Fruit fly (Drosophila melanogaster) whole organism, embryonic: ENCODE results near the gene RpS9.
A peak's percentile ranks its signal among the peaks of the same experiment; 100 is the strongest.

ENCODE experiments used
- Awh ChIP-seq: fragments of 200-800 bp; sonication (Bioruptor generic); IDR thresholded peaks from 2 replicates; pipeline ENCODE4, ENCODE4 v1.3.6; 2022; ENCODE audit warnings: missing biosample characterization, missing genetic modification characterization
- BtbVII ChIP-seq: fragments of 200-800 bp; sonication (Bioruptor generic); optimal IDR thresholded peaks from 3 replicates; lab custom pipeline; 2017; ENCODE audit warnings: missing biosample characterization, mild to moderate bottlenecking, missing genetic modification characterization
- CG10147 ChIP-seq: fragments of 200-800 bp; sonication (Bioruptor generic); optimal IDR thresholded peaks from 2 replicates; lab custom pipeline; 2019; ENCODE audit warnings: missing biosample characterization, mild to moderate bottlenecking, missing genetic modification characterization, moderate library complexity
- CG1024 ChIP-seq: fragments of 200-800 bp; sonication (Bioruptor generic); IDR thresholded peaks from 2 replicates; pipeline ENCODE4 v1.3.6; 2022; ENCODE audit warnings: missing biosample characterization, missing genetic modification characterization
- CG10321 ChIP-seq: fragments of 200-800 bp; sonication (Bioruptor generic); IDR thresholded peaks from 2 replicates; pipeline ENCODE4 v1.3.6; 2022; ENCODE audit warnings: missing biosample characterization, missing genetic modification characterization
- CG10543 ChIP-seq: fragments of 200-800 bp; sonication (Bioruptor generic); optimal IDR thresholded peaks from 3 replicates; lab custom pipeline; 2017; ENCODE audit warnings: missing biosample characterization, mild to moderate bottlenecking, missing genetic modification characterization, moderate library complexity
- CG12104 ChIP-seq: fragments of 200-800 bp; sonication (Bioruptor generic); optimal IDR thresholded peaks from 3 replicates; lab custom pipeline; 2016; ENCODE audit warnings: missing biosample characterization, missing genetic modification characterization
- CG12391 ChIP-seq: fragments of 200-800 bp; sonication (Bioruptor generic); optimal IDR thresholded peaks from 3 replicates; lab custom pipeline; 2018; ENCODE audit warnings: missing biosample characterization, mild to moderate bottlenecking, missing genetic modification characterization, moderate library complexity
- CG12942 ChIP-seq: fragments of 200-800 bp; sonication (Bioruptor generic); optimal IDR thresholded peaks from 3 replicates; lab custom pipeline; 2016; ENCODE audit warnings: missing biosample characterization, missing genetic modification characterization
- CG13894 ChIP-seq: fragments of 200-800 bp; sonication (Bioruptor generic); optimal IDR thresholded peaks from 3 replicates; lab custom pipeline; 2018; ENCODE audit warnings: missing biosample characterization, mild to moderate bottlenecking, missing genetic modification characterization, moderate library complexity
- CG15479 ChIP-seq: fragments of 200-800 bp; sonication (Bioruptor generic); optimal IDR thresholded peaks from 3 replicates; lab custom pipeline; 2019; ENCODE audit warnings: missing biosample characterization, mild to moderate bottlenecking, missing genetic modification characterization, moderate library complexity
- CG17612 ChIP-seq: fragments of 200-800 bp; sonication (Bioruptor generic); IDR thresholded peaks from 2 replicates; pipeline ENCODE4 v1.3.6; 2022; ENCODE audit warnings: missing biosample characterization, missing genetic modification characterization
- CG17829 ChIP-seq: fragments of 200-800 bp; optimal IDR thresholded peaks from 2 replicates; lab custom pipeline; 2019; ENCODE audit warnings: missing biosample characterization, mild to moderate bottlenecking, missing genetic modification characterization, moderate library complexity
- CG18476 ChIP-seq: fragments of 200-800 bp; sonication (Bioruptor generic); optimal IDR thresholded peaks from 2 replicates; lab custom pipeline; 2016; ENCODE audit warnings: missing biosample characterization, mild to moderate bottlenecking, missing genetic modification characterization
- CG2889 ChIP-seq: fragments of 200-800 bp; sonication (Bioruptor generic); IDR thresholded peaks from 3 replicates; pipeline ENCODE4 v1.3.6; 2022; ENCODE audit warnings: missing biosample characterization, missing genetic modification characterization
- CG32532 ChIP-seq: fragments of 200-800 bp; sonication (Bioruptor generic); IDR thresholded peaks from 2 replicates; pipeline ENCODE4 v1.3.6; 2022; ENCODE audit warnings: missing biosample characterization, missing genetic modification characterization
- CG32767 ChIP-seq: fragments of 200-800 bp; sonication (Bioruptor generic); IDR thresholded peaks from 2 replicates; pipeline ENCODE4 v1.3.6; 2022; ENCODE audit warnings: missing biosample characterization, missing genetic modification characterization
- CTCF ChIP-seq: fragments of 200-800 bp; sonication (Bioruptor generic); optimal IDR thresholded peaks from 2 replicates; lab custom pipeline; 2017; ENCODE audit warnings: missing biosample characterization, mild to moderate bottlenecking, missing genetic modification characterization, moderate library complexity
- CrebB ChIP-seq: fragments of 200-800 bp; sonication (Bioruptor generic); optimal IDR thresholded peaks from 3 replicates; lab custom pipeline; 2018; ENCODE audit warnings: missing biosample characterization, mild to moderate bottlenecking, missing genetic modification characterization
- Dek ChIP-seq: fragments of 200-800 bp; sonication (Bioruptor generic); optimal IDR thresholded peaks from 3 replicates; lab custom pipeline; 2019; ENCODE audit warnings: missing biosample characterization, mild to moderate bottlenecking, missing genetic modification characterization, moderate library complexity
- Dfd ChIP-seq, 2 experiments: fragments of >200 bp; optimal IDR thresholded peaks; 2 replicates each; lab custom pipeline; 2017; ENCODE audit warnings: missing biosample characterization in 2 of 2, missing genetic modification characterization in 2 of 2
- Dip3 ChIP-seq: fragments of 200-800 bp; sonication (Bioruptor generic); optimal IDR thresholded peaks from 3 replicates; lab custom pipeline; 2016; ENCODE audit warnings: missing biosample characterization, missing genetic modification characterization
- H15 ChIP-seq: fragments of 200-800 bp; sonication (Bioruptor generic); IDR thresholded peaks from 3 replicates; pipeline ENCODE4 v1.3.6; 2022; ENCODE audit warnings: missing biosample characterization, missing genetic modification characterization
- H2.0 ChIP-seq: fragments of 200-800 bp; sonication (Bioruptor generic); IDR thresholded peaks from 2 replicates; pipeline ENCODE4 v1.3.6; 2022; ENCODE audit warnings: missing biosample characterization, missing genetic modification characterization
- Lim3 ChIP-seq: fragments of 200-800 bp; sonication (Bioruptor generic); IDR thresholded peaks from 2 replicates; pipeline ENCODE4 v1.3.6; 2022; ENCODE audit warnings: missing biosample characterization, missing genetic modification characterization
- MBD-R2 ChIP-seq: fragments of 200-800 bp; sonication (Bioruptor generic); IDR thresholded peaks from 2 replicates; pipeline ENCODE4 v1.3.6; 2022; ENCODE audit warnings: missing biosample characterization, missing genetic modification characterization
- Mad ChIP-seq: fragments of 200-800 bp; sonication (Bioruptor generic); optimal IDR thresholded peaks from 2 replicates; lab custom pipeline; 2016; ENCODE audit warnings: missing biosample characterization, missing genetic modification characterization
- Med ChIP-seq: fragments of 200-800 bp; sonication (Bioruptor generic); peaks from one replicate; lab custom pipeline; 2016; ENCODE audit warnings: missing biosample characterization, missing genetic modification characterization, mild to moderate bottlenecking, inconsistent platforms, moderate library complexity
- Mes4 ChIP-seq: fragments of 200-800 bp; sonication (Bioruptor generic); optimal IDR thresholded peaks from 2 replicates; lab custom pipeline; 2016; ENCODE audit warnings: missing biosample characterization, missing genetic modification characterization
- Myb ChIP-seq: fragments of 200-800 bp; sonication (Bioruptor generic); optimal IDR thresholded peaks from 2 replicates; lab custom pipeline; 2016; ENCODE audit warnings: missing biosample characterization, missing genetic modification characterization
- NK7.1 ChIP-seq: fragments of 200-800 bp; sonication (Bioruptor generic); optimal IDR thresholded peaks from 3 replicates; lab custom pipeline; 2016; ENCODE audit warnings: missing biosample characterization, missing genetic modification characterization
- Neu2 ChIP-seq: fragments of 200-800 bp; sonication (Bioruptor generic); optimal IDR thresholded peaks from 3 replicates; lab custom pipeline; 2016; ENCODE audit warnings: missing biosample characterization, missing genetic modification characterization, borderline replicate concordance
- Xrp1 ChIP-seq: fragments of 200-800 bp; sonication (Bioruptor generic); IDR thresholded peaks from 2 replicates; pipeline ENCODE4 v1.3.6; 2022; ENCODE audit warnings: missing biosample characterization, missing genetic modification characterization
- cato ChIP-seq: fragments of 200-800 bp; sonication (Bioruptor generic); optimal IDR thresholded peaks from 2 replicates; lab custom pipeline; 2016; ENCODE audit warnings: missing biosample characterization, missing genetic modification characterization, borderline replicate concordance
- chinmo ChIP-seq: fragments of 200-800 bp; sonication (Bioruptor generic); IDR thresholded peaks from 4 replicates; pipeline ENCODE4 v1.3.6; 2022; ENCODE audit warnings: missing biosample characterization, missing genetic modification characterization; ENCODE audit not compliant: partially characterized antibody
- disco-r ChIP-seq: fragments of 200-800 bp; sonication (Bioruptor generic); optimal IDR thresholded peaks from 2 replicates; lab custom pipeline; 2016; ENCODE audit warnings: missing biosample characterization, missing genetic modification characterization
- exex ChIP-seq: fragments of 200-800 bp; sonication (Bioruptor generic); optimal IDR thresholded peaks from 4 replicates; lab custom pipeline; 2018; ENCODE audit warnings: missing biosample characterization, mild to moderate bottlenecking, missing genetic modification characterization, moderate library complexity
- gfzf ChIP-seq: fragments of 200-800 bp; sonication (Bioruptor generic); optimal IDR thresholded peaks from 2 replicates; lab custom pipeline; 2016; ENCODE audit warnings: missing biosample characterization, mild to moderate bottlenecking, missing genetic modification characterization, moderate library complexity
- grn ChIP-seq: fragments of 200-800 bp; sonication (Bioruptor generic); optimal IDR thresholded peaks from 3 replicates; lab custom pipeline; 2017; ENCODE audit warnings: missing biosample characterization, missing genetic modification characterization
- her ChIP-seq: fragments of 200-800 bp; sonication (Bioruptor generic); optimal IDR thresholded peaks from 2 replicates; lab custom pipeline; 2016; ENCODE audit warnings: missing biosample characterization, missing genetic modification characterization
- kah ChIP-seq: fragments of 200-800 bp; sonication (Bioruptor generic); optimal IDR thresholded peaks from 2 replicates; lab custom pipeline; 2018; ENCODE audit warnings: missing biosample characterization, mild to moderate bottlenecking, missing genetic modification characterization
- org-1 ChIP-seq: fragments of 200-800 bp; sonication (Bioruptor generic); optimal IDR thresholded peaks from 2 replicates; lab custom pipeline; 2017; ENCODE audit warnings: missing biosample characterization, missing genetic modification characterization
- psq ChIP-seq: fragments of 200-800 bp; sonication (Bioruptor generic); optimal IDR thresholded peaks from 2 replicates; lab custom pipeline; 2017; ENCODE audit warnings: missing biosample characterization, missing genetic modification characterization
- pum ChIP-seq: fragments of 200-800 bp; sonication (Bioruptor generic); optimal IDR thresholded peaks from 2 replicates; lab custom pipeline; 2016; ENCODE audit warnings: missing biosample characterization, missing genetic modification characterization
- sd ChIP-seq: fragments of 200-800 bp; sonication (Bioruptor generic); optimal IDR thresholded peaks from 3 replicates; lab custom pipeline; 2018; ENCODE audit warnings: missing biosample characterization, mild to moderate bottlenecking, missing genetic modification characterization, moderate library complexity
- so ChIP-seq: fragments of 200-800 bp; sonication (Bioruptor generic); IDR thresholded peaks from 3 replicates; pipeline ENCODE4 v1.3.6; 2022; ENCODE audit warnings: missing biosample characterization, missing genetic modification characterization
- sug ChIP-seq: fragments of 200-800 bp; optimal IDR thresholded peaks from 2 replicates; lab custom pipeline; 2019; ENCODE audit warnings: missing biosample characterization, mild to moderate bottlenecking, missing genetic modification characterization, moderate library complexity
- tgo ChIP-seq: fragments of 200-800 bp; sonication (Bioruptor generic); IDR thresholded peaks from 3 replicates; pipeline ENCODE4 v1.3.6; 2022; ENCODE audit warnings: missing biosample characterization, missing genetic modification characterization
- usp ChIP-seq: fragments of >200 bp; optimal IDR thresholded peaks from 2 replicates; lab custom pipeline; 2017; ENCODE audit warnings: missing biosample characterization, missing genetic modification characterization
- vfl ChIP-seq: fragments of 200-800 bp; sonication (Bioruptor generic); optimal IDR thresholded peaks from 2 replicates; lab custom pipeline; 2016; ENCODE audit warnings: missing biosample characterization, missing genetic modification characterization
- yki ChIP-seq: fragments of >200 bp; optimal IDR thresholded peaks from 3 replicates; lab custom pipeline; 2018
- zen ChIP-seq: fragments of 200-800 bp; sonication (Bioruptor generic); optimal IDR thresholded peaks from 3 replicates; lab custom pipeline; 2018; ENCODE audit warnings: missing biosample characterization, mild to moderate bottlenecking, missing genetic modification characterization, moderate library complexity

RpS9 gene

DNA sequence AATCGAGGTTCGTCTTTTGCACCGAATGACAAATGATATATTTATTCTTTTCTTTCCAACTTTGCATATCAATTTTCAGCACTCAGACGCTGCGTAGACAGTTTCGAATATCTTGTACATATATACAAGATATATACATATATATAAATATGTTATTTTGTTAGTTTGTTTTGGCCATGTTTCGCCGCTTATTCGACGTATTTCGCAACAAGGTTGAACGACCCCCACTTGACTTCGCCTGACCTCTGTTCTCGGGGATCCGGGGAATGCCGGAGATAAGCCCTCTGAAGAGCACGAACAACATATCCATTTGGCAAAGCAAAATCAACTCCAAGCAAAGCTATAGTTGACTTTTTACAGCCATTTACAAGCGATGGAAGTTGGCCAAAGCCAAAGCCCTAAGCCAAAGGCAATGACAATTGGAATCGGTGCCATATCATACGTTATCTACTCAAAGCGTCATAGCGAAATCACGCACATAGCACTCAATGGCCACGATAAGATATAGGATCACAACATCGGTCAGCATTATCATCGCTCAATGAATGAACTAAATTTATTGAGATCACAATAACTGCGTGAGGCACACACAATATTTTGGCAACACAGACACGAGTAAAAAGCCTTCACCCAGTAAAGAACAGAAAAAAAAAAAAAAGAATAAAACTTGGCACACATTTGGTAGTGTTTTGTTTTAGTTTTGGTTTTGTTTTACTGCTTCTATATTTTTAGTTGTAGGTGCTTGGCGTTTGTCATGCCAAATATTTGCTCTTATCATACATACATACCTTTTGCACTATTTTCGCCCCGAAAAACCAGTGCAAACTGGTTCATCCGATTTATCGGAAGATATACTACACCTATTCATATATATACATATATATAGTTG is 11.2 kb downstream of the RpS9 start (continued):
- TF ChIP-seq Mes4 (GFP tag; lab: Kevin White, UChicago), result no peak
- no peak for TF ChIP-seq tgo (GFP tag; lab: Robert Waterston, UW)
- TF ChIP-seq disco-r (GFP tag; lab: Kevin White, UChicago), result no peak
- no peak for TF ChIP-seq Neu2 (GFP tag; lab: Kevin White, UChicago)
- no peak for TF ChIP-seq zen (tag; lab: Kevin White, UChicago)
- TF ChIP-seq CG18476 (GFP tag; lab: Kevin White, UChicago), result no peak
- no peak for TF ChIP-seq Dip3 (GFP tag; lab: Kevin White, UChicago)
- no peak for TF ChIP-seq org-1 (GFP tag; lab: Kevin White, UChicago)
- TF ChIP-seq CG15479 (GFP tag; lab: Kevin White, UChicago), result no peak
- no peak for TF ChIP-seq vfl (GFP tag; lab: Kevin White, UChicago)
- TF ChIP-seq pum, result no peak
- TF ChIP-seq CTCF (GFP tag; lab: Kevin White, UChicago), result no peak
- no peak for TF ChIP-seq CG12104 (GFP tag; lab: Kevin White, UChicago)
- no peak for TF ChIP-seq Mad (GFP tag; lab: Kevin White, UChicago)
- no peak for TF ChIP-seq Lim3 (GFP tag; lab: Robert Waterston, UW)
- TF ChIP-seq psq (GFP tag; lab: Kevin White, UChicago), result no peak
- no peak for TF ChIP-seq CG32767 (GFP tag; lab: Robert Waterston, UW)
- no peak for TF ChIP-seq Xrp1 (GFP tag; lab: Robert Waterston, UW)
- TF ChIP-seq chinmo, result 0 out of 4 replicates have a peak, but pooled peaks have one; percentile 18
- TF ChIP-seq gfzf, result no peak
- TF ChIP-seq BtbVII (GFP tag; lab: Kevin White, UChicago), result no peak
- TF ChIP-seq Dek, result no peak
- no peak for TF ChIP-seq CrebB
- no peak for TF ChIP-seq cato (GFP tag; lab: Kevin White, UChicago)
- TF ChIP-seq CG10147 (GFP tag; lab: Kevin White, UChicago), result no peak
- no peak for TF ChIP-seq CG1024 (GFP tag; lab: Robert Waterston, UW)
- TF ChIP-seq kah (GFP tag; lab: Kevin White, UChicago), result no peak
- no peak for TF ChIP-seq usp
- peak; percentile 44 for TF ChIP-seq sug
- TF ChIP-seq CG12942 (GFP tag; lab: Kevin White, UChicago), result no peak
- TF ChIP-seq CG32532, result no peak
- TF ChIP-seq Med (GFP tag; lab: Kevin White, UChicago), result peak; percentile 38
- TF ChIP-seq MBD-R2 (GFP tag; lab: Robert Waterston, UW), result no peak
- no peak for TF ChIP-seq CG17829 (tag; lab: Kevin White, UChicago)
- TF ChIP-seq so (GFP tag; lab: Robert Waterston, UW), result no peak
- no peak for TF ChIP-seq CG10321 (GFP tag; lab: Robert Waterston, UW)
- TF ChIP-seq Dfd (GFP tag; optimal IDR thresholded peaks at IDR 0.05; lab: Kevin White, UChicago), result no peak
- peak; percentile 50 for TF ChIP-seq sd
- peak; percentile 39 for TF ChIP-seq grn (GFP tag; lab: Kevin White, UChicago)
- peak; percentile 58 for TF ChIP-seq exex (tag; lab: Kevin White, UChicago)
- TF ChIP-seq Myb, result no peak
- no peak for TF ChIP-seq CG12391 (tag; lab: Kevin White, UChicago)
- TF ChIP-seq H2.0 (GFP tag; lab: Robert Waterston, UW), result no peak
- TF ChIP-seq Awh (GFP tag; lab: Robert Waterston, UW), result no peak
- TF ChIP-seq CG10543 (GFP tag; lab: Kevin White, UChicago), result peak; percentile 31
- no peak for TF ChIP-seq yki (lab: Kevin White, UChicago)
- no peak for TF ChIP-seq CG2889 (GFP tag; lab: Robert Waterston, UW)
- no peak for TF ChIP-seq CG17612 (GFP tag; lab: Robert Waterston, UW)
- TF ChIP-seq CG13894 (tag; lab: Kevin White, UChicago), result peak; percentile 11
- no peak for TF ChIP-seq her (GFP tag; lab: Kevin White, UChicago)
- TF ChIP-seq NK7.1 (GFP tag; lab: Kevin White, UChicago), result no peak
- no peak for TF ChIP-seq H15
